Worm (Caenorhabditis elegans) whole organism, L4/young adult: Measurements from ENCODE around the gene sru-29.

Experiments used
- W03F9.2 ChIP-seq: fragments of 150-350 bp; optimal IDR thresholded peaks from 2 replicates; lab custom pipeline; 2014; ENCODE audit warnings: missing biosample characterization, missing genetic modification characterization
- dao-5 ChIP-seq: sonication (generic microtip); optimal IDR thresholded peaks from 2 replicates; lab custom pipeline; 2016; ENCODE audit warnings: missing genotype, missing genetic modification characterization, moderate library complexity, missing compliant biosample characterization
- him-1 ChIP-seq: sonication (generic microtip); optimal IDR thresholded peaks from 2 replicates; lab custom pipeline; 2016; ENCODE audit warnings: missing genotype, missing genetic modification reagents, missing genetic modification characterization, missing compliant biosample characterization

The sru-29 gene

DNA sequence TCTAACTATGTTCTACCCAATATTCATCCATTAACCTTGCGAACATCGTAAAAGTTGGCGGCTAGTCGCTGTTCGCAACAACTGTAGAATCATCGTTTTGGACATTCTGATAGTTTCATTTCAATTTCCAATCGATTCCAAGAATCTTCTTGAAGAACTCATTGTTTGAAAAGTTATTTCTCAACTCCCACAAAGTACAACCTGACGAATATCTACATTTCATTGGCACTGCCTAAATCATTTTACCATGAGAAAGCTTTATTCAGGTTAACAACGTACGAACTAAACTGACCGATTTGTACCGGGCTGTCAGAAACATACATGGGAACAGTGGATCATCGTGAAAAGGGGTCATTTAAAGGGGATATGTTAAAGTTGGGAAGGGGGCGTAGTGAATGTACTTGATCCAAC lies 24.5 kb upstream of the sru-29 start, which contains the start of gene F46B6.6:
TSS of gene F46B6.6 (minus strand) at position 148 of the 411 bp plus-strand sequence.
- TF ChIP-seq him-1 (tag; lab: Kevin White, UChicago), result no peak
- no peak for TF ChIP-seq W03F9.2 (tag; lab: Kevin White, UChicago)
- TF ChIP-seq dao-5 (tag; lab: Kevin White, UChicago), result no peak

DNA sequence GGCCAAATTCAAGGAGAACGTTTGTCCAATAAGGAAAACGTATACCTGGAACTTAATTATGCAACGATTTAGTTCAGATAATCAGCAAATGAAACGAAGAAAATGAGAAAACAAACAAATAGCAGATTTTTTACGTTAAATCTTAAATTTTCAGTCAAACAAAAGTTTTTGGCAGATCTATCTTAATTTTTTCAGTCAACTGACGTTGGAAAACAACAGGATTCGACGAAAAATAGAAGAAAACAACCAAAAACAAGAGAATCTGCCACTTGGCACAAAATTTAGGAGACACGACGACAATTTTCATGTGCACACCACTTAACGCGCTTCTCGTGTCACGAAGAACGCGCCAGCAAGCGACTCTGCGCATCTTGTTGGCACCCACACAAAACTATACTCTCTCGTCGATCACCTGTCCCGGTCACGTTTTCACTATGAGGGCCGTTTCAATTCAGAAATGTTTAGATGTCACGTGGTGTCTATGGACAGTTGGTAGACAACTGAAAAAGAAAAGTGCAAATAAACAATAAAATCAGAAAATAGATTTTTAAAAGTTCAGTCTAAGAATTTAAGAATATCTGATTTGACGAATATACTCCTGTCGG lies 21.5 kb upstream of the sru-29 start, which contains the start of gene ztf-7:
TSS of gene ztf-7 (minus strand) at position 51 of the 605 bp plus-strand sequence.
- peak; percentile 96 for TF ChIP-seq W03F9.2 (tag; lab: Kevin White, UChicago)
- TF ChIP-seq him-1 (tag; lab: Kevin White, UChicago), result peak; percentile 68
- TF ChIP-seq dao-5 (tag; lab: Kevin White, UChicago), result no peak

DNA sequence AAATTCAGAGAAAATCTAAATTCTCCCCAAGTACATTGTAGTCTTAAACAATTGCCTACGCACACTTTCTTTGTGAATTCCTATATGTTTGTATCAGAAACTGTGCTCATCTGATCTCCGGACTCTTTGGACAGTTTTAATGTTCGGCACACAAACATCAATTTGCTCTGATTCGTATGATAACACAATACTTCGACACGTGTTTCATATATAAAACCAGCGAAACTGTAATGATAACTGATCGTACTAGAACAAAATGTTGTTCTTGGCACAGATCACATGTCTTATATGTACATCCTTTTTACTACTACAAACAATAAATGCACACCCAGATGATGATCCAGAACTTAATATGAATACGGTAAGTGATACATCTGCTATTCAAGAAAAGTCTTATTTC lies 19.9 kb upstream of the sru-29 start, which contains the start of gene lipl-2:
TSS of gene lipl-2 (plus strand) at position 236 of the 400 bp plus-strand sequence.
- no peak for TF ChIP-seq W03F9.2 (tag; lab: Kevin White, UChicago)
- TF ChIP-seq dao-5 (tag; lab: Kevin White, UChicago), result no peak
- no peak for TF ChIP-seq him-1 (tag; lab: Kevin White, UChicago)

DNA sequence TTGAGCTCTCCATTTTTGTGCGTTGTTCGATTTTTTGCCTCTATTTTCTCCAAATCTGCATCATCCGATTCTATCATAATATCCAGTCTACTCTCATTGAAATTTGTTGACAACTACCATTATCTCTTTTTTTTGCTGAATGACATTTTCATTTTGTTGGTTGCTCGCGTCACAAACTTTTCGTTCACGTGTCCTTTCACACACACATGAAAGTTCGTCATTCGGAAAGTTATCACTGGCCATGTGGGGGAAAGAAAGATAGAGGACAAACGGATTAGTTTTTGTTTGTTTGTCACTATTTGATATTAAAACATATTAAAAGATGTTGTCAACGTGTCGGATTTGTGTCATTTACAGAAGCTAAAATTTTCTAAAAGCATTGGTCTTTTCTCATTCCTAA lies 16.3 kb upstream of the sru-29 start:
- no peak for TF ChIP-seq him-1 (tag; lab: Kevin White, UChicago)
- TF ChIP-seq W03F9.2 (tag; lab: Kevin White, UChicago), result no peak
- no peak for TF ChIP-seq dao-5 (tag; lab: Kevin White, UChicago)

DNA sequence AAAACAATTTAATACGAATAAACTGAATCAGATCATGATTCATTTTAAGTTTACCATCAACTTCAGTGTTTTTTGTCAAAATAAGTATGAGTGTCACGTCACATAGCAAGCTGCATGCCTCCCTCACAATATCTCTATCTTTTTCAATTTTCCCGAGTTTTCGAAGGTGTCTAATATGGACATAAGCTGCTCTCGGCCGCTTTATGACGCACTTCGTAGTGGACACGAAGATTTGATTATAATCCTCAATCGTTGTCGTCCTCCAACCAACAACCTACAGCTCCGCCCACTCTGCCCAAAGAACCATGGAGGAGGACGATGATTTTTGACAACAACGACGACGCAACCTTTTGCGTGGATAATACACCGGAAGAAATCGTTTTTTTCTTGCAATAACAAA lies 15.3 kb upstream of the sru-29 start:
- TF ChIP-seq W03F9.2 (tag; lab: Kevin White, UChicago), result no peak
- TF ChIP-seq dao-5 (tag; lab: Kevin White, UChicago), result no peak

DNA sequence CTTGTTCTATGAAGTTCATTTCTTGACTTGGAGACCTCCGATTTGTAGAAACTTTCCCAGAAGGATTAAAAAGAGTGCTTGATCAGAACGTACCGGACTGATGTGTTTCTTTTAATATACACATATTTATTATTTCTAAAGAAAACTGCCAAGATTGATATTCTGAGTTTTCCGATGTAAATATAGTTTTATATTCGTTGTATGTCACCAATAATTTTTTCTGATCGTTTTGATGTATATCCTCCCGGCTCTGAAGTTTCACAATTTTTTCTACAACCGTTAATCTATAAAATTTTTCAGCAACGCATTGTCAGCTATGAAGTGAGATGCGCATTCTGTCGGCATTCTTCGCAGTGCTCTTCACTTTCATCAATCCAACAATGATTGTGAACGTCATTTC lies 14.7 kb upstream of the sru-29 start, which contains the start of gene F46B6.9:
TSS of gene F46B6.9 (plus strand) at position 301 of the 400 bp plus-strand sequence.
- TF ChIP-seq him-1 (tag; lab: Kevin White, UChicago) (no peak), W03F9.2 (tag; lab: Kevin White, UChicago) (no peak), dao-5 (tag; lab: Kevin White, UChicago) (no peak)

DNA sequence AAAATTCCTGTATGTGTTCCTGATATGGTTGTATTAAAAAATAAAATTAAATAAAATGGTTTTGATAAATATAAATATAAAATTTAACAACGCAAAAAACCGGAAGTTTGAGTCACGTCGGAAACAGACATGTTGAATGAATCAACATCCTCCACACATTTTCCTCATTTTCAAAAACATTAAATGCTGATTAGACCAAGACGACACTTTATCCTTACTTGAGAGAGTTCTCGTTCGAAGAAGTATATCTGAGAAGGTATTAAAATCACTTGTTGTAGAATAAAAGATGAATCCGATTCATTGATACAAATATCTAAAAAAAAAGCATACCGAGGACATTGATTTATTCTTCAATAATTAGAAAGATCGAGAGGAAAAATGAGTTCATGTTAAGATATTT lies 13.0 kb upstream of the sru-29 start:
- TF ChIP-seq him-1 (tag; lab: Kevin White, UChicago) (no peak), dao-5 (tag; lab: Kevin White, UChicago) (no peak), W03F9.2 (tag; lab: Kevin White, UChicago) (no peak)

DNA sequence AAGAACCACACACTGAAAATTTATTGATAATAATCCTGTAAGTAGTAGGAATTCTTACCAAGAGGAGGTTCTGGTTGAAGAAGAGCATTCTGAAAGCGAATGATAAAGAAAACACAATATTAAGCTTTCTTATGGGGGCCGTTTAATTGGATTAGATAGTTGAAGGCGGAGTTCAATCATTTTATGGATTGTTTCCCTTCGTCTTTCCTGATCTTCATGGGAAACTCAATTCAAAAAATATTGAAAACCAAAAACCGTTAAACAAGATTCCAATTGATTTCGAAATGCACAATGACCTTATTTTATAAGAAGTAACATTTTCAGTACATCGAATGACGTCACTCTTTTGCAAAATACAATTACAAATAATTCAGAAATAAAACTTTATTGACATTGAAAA lies 12.2 kb upstream of the sru-29 start, which contains the start of gene F46B6.13:
TSS of gene F46B6.13 (minus strand) at position 101 of the 400 bp plus-strand sequence.
- TF ChIP-seq dao-5 (tag; lab: Kevin White, UChicago), result no peak
- TF ChIP-seq him-1 (tag; lab: Kevin White, UChicago), result no peak
- no peak for TF ChIP-seq W03F9.2 (tag; lab: Kevin White, UChicago)

DNA sequence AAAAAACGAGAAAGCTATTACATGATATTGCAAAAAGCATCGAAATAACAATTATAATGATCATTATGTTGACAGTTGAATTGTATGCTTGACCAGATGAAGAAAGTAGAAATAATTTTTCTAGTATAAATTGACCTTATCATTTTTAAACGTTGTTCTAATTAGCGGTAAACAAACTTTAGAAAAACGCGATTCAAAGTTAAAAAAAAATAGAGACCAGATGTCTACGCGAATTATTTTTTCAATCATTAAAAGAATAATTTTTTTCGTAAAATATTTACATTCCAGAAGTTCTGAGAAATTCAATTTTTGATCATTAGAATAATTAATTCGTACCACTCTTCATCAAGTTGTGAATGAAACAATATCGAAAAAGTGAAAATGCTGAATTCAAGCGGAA lies 9.3 kb upstream of the sru-29 start, which contains the start of gene F46B6.10:
TSS of gene F46B6.10 (minus strand) at position 101 of the 400 bp plus-strand sequence.
- TF ChIP-seq him-1 (tag; lab: Kevin White, UChicago) (no peak), W03F9.2 (tag; lab: Kevin White, UChicago) (no peak), dao-5 (tag; lab: Kevin White, UChicago) (no peak)

DNA sequence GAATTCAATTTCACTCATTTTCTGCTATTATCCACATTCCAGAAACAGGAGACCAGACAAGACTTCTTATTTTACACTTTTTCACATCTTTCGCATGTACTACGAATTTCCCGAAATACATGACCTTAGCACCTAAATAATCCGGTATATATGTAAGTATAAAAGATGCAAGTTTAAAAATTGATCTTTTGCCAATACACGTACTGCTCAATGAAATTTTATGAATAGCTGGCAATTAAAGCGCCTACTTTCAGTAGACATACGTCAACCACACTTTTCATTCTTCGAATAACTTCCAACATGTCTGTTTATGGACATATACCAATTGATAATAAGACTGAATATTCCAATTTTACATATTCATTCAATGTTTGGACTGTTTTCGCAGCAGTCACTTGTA lies 8.1 kb upstream of the sru-29 start, which contains the start of gene sru-39:
TSS of gene sru-39 (plus strand) at position 301 of the 400 bp plus-strand sequence.
- TF ChIP-seq him-1 (tag; lab: Kevin White, UChicago), result no peak
- TF ChIP-seq dao-5 (tag; lab: Kevin White, UChicago), result no peak
- TF ChIP-seq W03F9.2 (tag; lab: Kevin White, UChicago), result no peak

DNA sequence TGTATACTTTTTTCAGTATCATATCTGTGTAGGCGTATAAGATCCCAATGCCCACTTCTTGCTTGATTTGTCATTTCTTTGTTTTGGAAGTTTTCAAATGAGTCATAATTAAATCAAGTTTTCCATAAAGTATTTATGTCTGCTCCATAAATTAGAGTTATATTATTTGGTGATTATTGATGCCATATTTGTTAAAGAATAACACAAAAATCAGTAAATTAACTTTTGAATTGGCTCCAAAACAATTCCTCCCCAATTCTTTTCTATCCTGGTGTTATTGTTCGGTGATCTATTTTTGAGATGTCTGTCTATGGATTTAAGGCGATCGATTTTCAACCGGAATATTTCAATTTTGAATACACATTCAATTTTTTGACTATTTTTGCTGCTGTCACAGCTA lies 6.1 kb upstream of the sru-29 start, which contains the start of gene sru-37:
TSS of gene sru-37 (plus strand) at position 301 of the 400 bp plus-strand sequence.
- TF ChIP-seq W03F9.2 (tag; lab: Kevin White, UChicago) (no peak), him-1 (tag; lab: Kevin White, UChicago) (no peak), dao-5 (tag; lab: Kevin White, UChicago) (no peak)

DNA sequence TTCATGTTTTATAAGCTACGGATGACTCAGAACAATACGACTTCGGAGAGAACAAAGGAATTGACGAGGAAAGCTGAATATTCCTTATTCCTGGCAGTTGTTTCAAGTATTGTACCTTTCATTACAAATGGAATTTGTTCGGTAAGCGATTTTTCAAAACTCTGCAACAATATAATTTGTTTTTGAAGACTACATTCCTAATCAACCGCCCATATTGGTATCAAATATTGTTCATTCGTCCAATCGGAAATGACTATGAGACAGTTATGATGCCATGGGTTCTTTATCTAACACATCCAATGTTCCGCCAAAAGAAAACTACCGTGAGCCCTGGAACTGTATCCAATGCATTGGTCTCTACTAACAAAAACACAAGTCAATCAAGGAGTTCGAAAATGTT lies 962 bp downstream of the sru-29 start:
- TF ChIP-seq W03F9.2 (tag; lab: Kevin White, UChicago), result no peak
- TF ChIP-seq dao-5 (tag; lab: Kevin White, UChicago), result no peak
- no peak for TF ChIP-seq him-1 (tag; lab: Kevin White, UChicago)

DNA sequence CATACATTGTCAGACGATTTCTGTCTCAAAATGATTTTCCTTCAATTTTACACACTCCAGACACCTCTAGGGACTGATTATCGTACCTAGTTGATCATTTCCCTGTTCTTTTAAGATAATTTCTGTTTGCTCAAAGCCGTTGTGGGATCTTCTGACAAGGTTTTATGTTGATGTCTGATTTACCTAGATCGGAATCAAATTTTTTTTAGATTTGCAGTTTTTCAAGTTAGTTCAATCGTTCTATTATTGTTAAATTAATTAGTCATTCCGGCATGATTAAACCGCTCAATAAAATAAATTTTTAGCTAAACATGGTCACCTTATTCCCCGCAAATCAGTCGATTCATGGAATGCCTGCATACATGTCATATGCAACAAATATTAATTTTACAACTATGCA lies 2.3 kb downstream of the sru-29 start, which contains the start of gene sru-30:
TSS of gene sru-30 (plus strand) at position 301 of the 400 bp plus-strand sequence.
- TF ChIP-seq dao-5 (tag; lab: Kevin White, UChicago) (no peak), W03F9.2 (tag; lab: Kevin White, UChicago) (no peak), him-1 (tag; lab: Kevin White, UChicago) (no peak)
